Fruit fly (Drosophila melanogaster): ENCODE measurements around the gene CG45071.
A peak's percentile ranks its signal among the peaks of the same experiment; 100 is the strongest.

CG45071 gene

DNA sequence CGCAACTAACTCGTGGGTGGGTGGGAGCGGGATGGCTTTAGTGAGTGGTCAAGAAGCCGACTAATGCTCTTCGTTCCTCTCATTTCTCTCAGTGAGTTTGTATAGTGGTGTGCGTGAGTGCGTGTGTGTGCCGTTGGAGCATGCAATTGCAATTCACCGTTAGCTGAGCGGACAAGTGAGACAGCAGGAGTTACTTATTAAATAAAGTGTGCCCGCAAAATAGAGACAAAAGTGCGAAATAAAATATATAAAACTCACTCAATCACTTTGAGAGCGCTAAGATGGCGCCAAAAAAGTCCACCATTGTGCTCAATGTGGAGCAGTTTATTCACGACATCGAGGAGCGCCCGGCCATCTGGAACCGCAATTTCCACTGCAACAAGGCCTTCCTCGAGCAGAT, 2.8 kb downstream of the CG45071 start:
- TF ChIP-seq lola (GFP tag; optimal IDR thresholded peaks at IDR 0.05) (no peak), CG9705 (GFP tag; optimal IDR thresholded peaks at IDR 0.05) (no peak), dmrt93B (GFP tag; optimal IDR thresholded peaks at IDR 0.05) (no peak), dsf (GFP tag; optimal IDR thresholded peaks at IDR 0.05; ENCODE audit: borderline replicate concordance) (no peak), h (GFP tag; optimal IDR thresholded peaks at IDR 0.05) (no peak), psq (GFP tag; optimal IDR thresholded peaks at IDR 0.05) (no peak), HLH106 (tag; optimal IDR thresholded peaks at IDR 0.05) (no peak), Sp1 (GFP tag; optimal IDR thresholded peaks at IDR 0.05) (no peak), Vsx2 (GFP tag; optimal IDR thresholded peaks at IDR 0.05; ENCODE audit: partially characterized antibody) (no peak), woc (GFP tag; optimal IDR thresholded peaks at IDR 0.05) (no peak), Abd-B (GFP tag; optimal IDR thresholded peaks at IDR 0.05) (no peak), Dif (GFP tag; optimal IDR thresholded peaks at IDR 0.05; ENCODE audit: partially characterized antibody) (no peak), Hr83 (GFP tag; optimal IDR thresholded peaks at IDR 0.05; ENCODE audit: poor library complexity, severe bottlenecking) (no peak), N (GFP tag; optimal IDR thresholded peaks at IDR 0.05) (no peak), CrebA (GFP tag; optimal IDR thresholded peaks at IDR 0.05; ENCODE audit: borderline replicate concordance) (no peak), dl (GFP tag; optimal IDR thresholded peaks at IDR 0.05; ENCODE audit: insufficient read depth in 1 of 2, partially characterized antibody in 2 of 2) (no peak)

DNA sequence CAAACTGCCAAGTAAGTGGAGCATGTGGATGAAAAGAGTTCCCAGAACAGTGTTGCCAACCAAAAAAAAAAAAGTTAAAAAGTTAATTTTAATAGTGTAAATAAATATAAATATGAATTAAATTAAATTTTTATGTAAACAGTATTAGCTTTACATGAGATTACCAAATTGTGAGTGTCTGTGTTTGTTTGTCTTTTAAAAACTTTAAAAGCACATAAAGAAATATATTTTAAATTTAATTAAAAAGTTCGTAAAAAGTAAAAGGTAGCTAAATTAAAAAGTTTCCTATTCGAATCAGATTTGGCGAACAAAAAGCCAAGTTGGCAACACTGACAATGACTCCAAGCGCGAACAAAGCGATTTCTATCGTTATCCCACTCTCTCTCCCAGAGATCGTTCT, 3.3 kb downstream of the CG45071 start:
- TF ChIP-seq Myc (optimal IDR thresholded peaks at IDR 0.05) = peak; percentile 47
- TF ChIP-seq fru (GFP tag; optimal IDR thresholded peaks at IDR 0.05) = no peak
- TF ChIP-seq dsf (GFP tag; optimal IDR thresholded peaks at IDR 0.05; ENCODE audit: borderline replicate concordance) = no peak
- no peak for TF ChIP-seq Hr83 (GFP tag; optimal IDR thresholded peaks at IDR 0.05; ENCODE audit: poor library complexity, severe bottlenecking)
- no peak for TF ChIP-seq pan (optimal IDR thresholded peaks at IDR 0.05)
- TF ChIP-seq rgr (GFP tag; optimal IDR thresholded peaks at IDR 0.05) = no peak
- peak; percentile 40 for TF ChIP-seq HLH106 (tag; optimal IDR thresholded peaks at IDR 0.05)
- TF ChIP-seq h (GFP tag; optimal IDR thresholded peaks at IDR 0.05) = no peak
- no peak for TF ChIP-seq ey (GFP tag; optimal IDR thresholded peaks at IDR 0.05)

DNA sequence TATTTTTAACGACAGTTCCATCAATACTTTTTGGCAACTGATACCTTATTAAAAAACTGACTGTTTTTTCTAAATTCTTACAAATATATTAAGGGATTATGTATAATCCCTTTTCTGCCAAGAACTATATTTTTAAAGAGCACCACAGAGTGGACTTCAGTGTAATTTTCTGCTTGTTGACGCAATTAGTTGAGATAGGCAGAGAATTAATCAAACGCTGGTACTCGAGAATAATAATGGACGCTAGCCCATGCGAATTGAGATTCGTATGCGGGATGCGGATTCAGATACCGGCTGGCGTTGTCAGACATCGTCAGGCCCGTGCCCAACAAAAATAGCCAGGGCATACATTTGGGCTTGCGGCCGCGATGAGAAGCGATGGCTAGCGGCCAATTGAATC, 7.6 kb downstream of the CG45071 start, which contains the start of gene CG13458:
Gene CG13458, plus strand, starts transcription at position 301 of the 400 bp plus-strand sequence.
- no peak for TF ChIP-seq Vsx2 (GFP tag; optimal IDR thresholded peaks at IDR 0.05; ENCODE audit: partially characterized antibody)
- no peak for TF ChIP-seq Abd-B (GFP tag; optimal IDR thresholded peaks at IDR 0.05)
- TF ChIP-seq Dfd (GFP tag; optimal IDR thresholded peaks at IDR 0.05) = no peak
- no peak for TF ChIP-seq CG32264 (GFP tag; optimal IDR thresholded peaks at IDR 0.05)
- TF ChIP-seq N (GFP tag; optimal IDR thresholded peaks at IDR 0.05) = no peak
- TF ChIP-seq OdsH (GFP tag; optimal IDR thresholded peaks at IDR 0.05) = no peak
- no peak for TF ChIP-seq Hnf4 (GFP tag; optimal IDR thresholded peaks at IDR 0.05)
- no peak for TF ChIP-seq ey (GFP tag; optimal IDR thresholded peaks at IDR 0.05)
- no peak for TF ChIP-seq rgr (GFP tag; optimal IDR thresholded peaks at IDR 0.05)
- TF ChIP-seq woc (GFP tag; optimal IDR thresholded peaks at IDR 0.05) = no peak
- TF ChIP-seq Mio (GFP tag; optimal IDR thresholded peaks at IDR 0.05) = no peak
- no peak for TF ChIP-seq Hr78 (GFP tag; optimal IDR thresholded peaks at IDR 0.05)
- TF ChIP-seq lola (GFP tag; optimal IDR thresholded peaks at IDR 0.05) = no peak
- TF ChIP-seq CG9705 (GFP tag; optimal IDR thresholded peaks at IDR 0.05) = no peak
- TF ChIP-seq dl (GFP tag; optimal IDR thresholded peaks at IDR 0.05; ENCODE audit: insufficient read depth in 1 of 2, partially characterized antibody in 2 of 2) = no peak

DNA sequence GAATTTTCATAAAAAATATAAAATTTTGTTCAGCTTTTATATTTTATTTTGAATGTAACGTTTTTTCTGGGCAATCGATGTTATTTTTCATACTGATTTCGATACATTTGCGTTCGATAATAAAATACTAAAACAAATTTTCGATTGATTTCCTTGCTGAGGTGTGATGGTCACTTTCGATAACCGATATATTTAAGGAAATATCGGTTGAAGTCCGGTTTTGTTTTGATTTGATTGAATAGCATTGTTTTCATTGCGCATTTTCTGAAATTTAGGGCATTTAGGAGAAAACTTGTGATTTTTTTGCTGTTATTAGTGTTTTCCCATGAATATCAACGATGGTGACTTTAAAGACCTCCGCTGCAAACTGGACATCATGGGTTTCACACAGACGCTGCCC, 10.9 kb downstream of the CG45071 start, which contains the start of gene Cep135:
Gene Cep135, plus strand, starts transcription at position 202 of the 400 bp plus-strand sequence.
- TF ChIP-seq brk (GFP tag; optimal IDR thresholded peaks at IDR 0.05) (peak; percentile 71), psq (GFP tag; optimal IDR thresholded peaks at IDR 0.05) (no peak)

DNA sequence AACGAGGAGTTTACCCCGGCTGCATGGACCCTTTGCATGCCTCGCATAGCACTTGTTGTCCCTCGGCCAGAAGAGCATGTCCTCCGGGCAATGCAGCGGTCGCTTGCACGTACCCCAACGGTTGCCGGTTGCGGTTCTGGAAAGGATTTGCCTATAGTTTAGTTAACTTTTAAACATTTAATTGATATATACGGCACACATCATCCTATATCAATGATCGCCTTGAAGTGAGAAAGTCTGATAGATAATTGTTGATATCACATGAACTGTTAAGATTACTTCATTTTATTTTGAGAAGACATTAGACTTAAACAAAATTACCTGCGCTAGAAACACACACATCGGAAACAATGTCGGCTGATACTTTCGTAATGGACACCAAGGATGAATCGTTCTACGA, 15.6 kb downstream of the CG45071 start, which contains the start of gene CG32847:
Gene CG32847, plus strand, starts transcription at position 301 of the 400 bp plus-strand sequence.
- TF ChIP-seq pan (optimal IDR thresholded peaks at IDR 0.05) (no peak), CG9705 (GFP tag; optimal IDR thresholded peaks at IDR 0.05) (no peak), Dfd (GFP tag; optimal IDR thresholded peaks at IDR 0.05) (no peak), Dif (GFP tag; optimal IDR thresholded peaks at IDR 0.05; ENCODE audit: partially characterized antibody) (no peak), ey (GFP tag; optimal IDR thresholded peaks at IDR 0.05) (no peak), Mio (GFP tag; optimal IDR thresholded peaks at IDR 0.05) (no peak), Vsx2 (GFP tag; optimal IDR thresholded peaks at IDR 0.05; ENCODE audit: partially characterized antibody) (no peak), dmrt93B (GFP tag; optimal IDR thresholded peaks at IDR 0.05) (no peak), Hr83 (GFP tag; optimal IDR thresholded peaks at IDR 0.05; ENCODE audit: poor library complexity, severe bottlenecking) (no peak), lola (GFP tag; optimal IDR thresholded peaks at IDR 0.05) (no peak), Hnf4 (GFP tag; optimal IDR thresholded peaks at IDR 0.05) (no peak)

Data from whole organism, wandering third instar larva.